Fruit fly (Drosophila melanogaster): ENCODE results near the gene Aduk.

DNA sequence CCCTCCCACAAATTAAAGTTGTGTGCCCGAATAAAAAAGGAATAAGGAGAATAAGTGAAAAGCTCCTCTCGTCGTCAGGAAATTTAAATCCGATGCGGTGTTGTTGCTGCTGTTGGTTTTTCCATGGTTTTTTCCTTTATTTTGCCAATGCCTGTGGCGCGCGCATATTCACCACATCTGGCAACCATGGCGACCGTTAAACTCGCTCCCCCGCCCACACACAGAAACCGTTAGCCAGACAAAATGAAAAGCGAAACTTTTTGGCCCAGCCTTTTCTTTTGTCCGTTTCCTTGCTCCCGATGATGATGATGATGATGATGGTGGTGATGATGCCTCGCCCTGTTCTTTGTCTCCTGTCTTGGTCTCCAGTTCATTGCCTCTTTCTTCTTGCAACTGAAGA is 11.4 kb upstream of the Aduk start:
- TF ChIP-seq CG8478 (optimal IDR thresholded peaks at IDR 0.05) (no peak), CTCF (optimal IDR thresholded peaks at IDR 0.05) (no peak)

Data from S2 (cell line).